Fruit fly (Drosophila melanogaster) whole organism, embryonic: ENCODE measurements around the gene CG1532.

Experiments used
- Abd-B ChIP-seq: fragments of 200-800 bp; sonication (Bioruptor generic); optimal IDR thresholded peaks from 2 replicates; lab custom pipeline; 2018; ENCODE audit warnings: missing biosample characterization, mild to moderate bottlenecking, missing genetic modification characterization, moderate library complexity
- Atf3 ChIP-seq: fragments of 200-800 bp; sonication (Bioruptor generic); optimal IDR thresholded peaks from 3 replicates; lab custom pipeline; 2016; ENCODE audit warnings: missing biosample characterization, missing genetic modification characterization
- BtbVII ChIP-seq: fragments of 200-800 bp; sonication (Bioruptor generic); optimal IDR thresholded peaks from 3 replicates; lab custom pipeline; 2017; ENCODE audit warnings: missing biosample characterization, mild to moderate bottlenecking, missing genetic modification characterization
- Bteb2 ChIP-seq: fragments of 200-800 bp; sonication (Bioruptor generic); optimal IDR thresholded peaks from 2 replicates; lab custom pipeline; 2016; ENCODE audit warnings: missing biosample characterization, missing genetic modification characterization
- CG10274 ChIP-seq: fragments of 200-800 bp; sonication (Bioruptor generic); optimal IDR thresholded peaks from 3 replicates; lab custom pipeline; 2017; ENCODE audit warnings: missing biosample characterization, mild to moderate bottlenecking, missing genetic modification characterization
- CG10462 ChIP-seq: fragments of 200-800 bp; sonication (Bioruptor generic); optimal IDR thresholded peaks from 2 replicates; lab custom pipeline; 2016; ENCODE audit warnings: missing biosample characterization, missing genetic modification characterization
- CG10979 ChIP-seq: fragments of 200-800 bp; sonication (Bioruptor generic); optimal IDR thresholded peaks from 2 replicates; lab custom pipeline; 2018; ENCODE audit warnings: missing biosample characterization, mild to moderate bottlenecking, missing genetic modification characterization, moderate library complexity
- CG11093 ChIP-seq: fragments of 200-800 bp; sonication (Bioruptor generic); IDR thresholded peaks from 3 replicates; pipeline ENCODE4 v1.3.6; 2022; ENCODE audit warnings: missing biosample characterization, missing genetic modification characterization
- CG11696 ChIP-seq: fragments of 200-800 bp; sonication (Bioruptor generic); IDR thresholded peaks from 2 replicates; pipeline ENCODE4 v1.3.6; 2022; ENCODE audit warnings: missing biosample characterization, missing genetic modification characterization
- CG12155 ChIP-seq: fragments of 200-800 bp; sonication (Bioruptor generic); optimal IDR thresholded peaks from 3 replicates; lab custom pipeline; 2016; ENCODE audit warnings: missing biosample characterization, missing genetic modification characterization
- CG12299 ChIP-seq: fragments of 200-800 bp; sonication (Bioruptor generic); optimal IDR thresholded peaks from 2 replicates; lab custom pipeline; 2018; ENCODE audit warnings: missing biosample characterization, mild to moderate bottlenecking, missing genetic modification characterization
- CG12769 ChIP-seq: fragments of 200-800 bp; sonication (Bioruptor generic); optimal IDR thresholded peaks from 2 replicates; lab custom pipeline; 2019; ENCODE audit warnings: missing biosample characterization, mild to moderate bottlenecking, missing genetic modification characterization, moderate library complexity
- CG14667 ChIP-seq: fragments of 200-800 bp; sonication (Bioruptor generic); IDR thresholded peaks from 2 replicates; pipeline ENCODE4 v1.3.6; 2022; ENCODE audit warnings: missing biosample characterization, missing genetic modification characterization
- CG14710 ChIP-seq: fragments of 200-800 bp; sonication (Bioruptor generic); optimal IDR thresholded peaks from 3 replicates; lab custom pipeline; 2019; ENCODE audit warnings: missing biosample characterization, mild to moderate bottlenecking, missing genetic modification characterization, moderate library complexity
- CG15269 ChIP-seq: fragments of 200-800 bp; sonication (Bioruptor generic); optimal IDR thresholded peaks from 2 replicates; lab custom pipeline; 2018; ENCODE audit warnings: missing biosample characterization, mild to moderate bottlenecking, missing genetic modification characterization, moderate library complexity
- CG17829 ChIP-seq: fragments of 200-800 bp; optimal IDR thresholded peaks from 2 replicates; lab custom pipeline; 2019; ENCODE audit warnings: missing biosample characterization, mild to moderate bottlenecking, missing genetic modification characterization, moderate library complexity
- CG30020 ChIP-seq: fragments of 200-800 bp; optimal IDR thresholded peaks from 2 replicates; lab custom pipeline; 2019; ENCODE audit warnings: missing biosample characterization, mild to moderate bottlenecking, missing genetic modification characterization, moderate library complexity
- CG30431 ChIP-seq: fragments of 200-800 bp; sonication (Bioruptor generic); optimal IDR thresholded peaks from 2 replicates; lab custom pipeline; 2017; ENCODE audit warnings: missing biosample characterization, missing genetic modification characterization
- CG3163 ChIP-seq: fragments of 200-800 bp; sonication (Bioruptor generic); optimal IDR thresholded peaks from 3 replicates; lab custom pipeline; 2016; ENCODE audit warnings: missing biosample characterization, missing genetic modification characterization
- CG3726 ChIP-seq: fragments of 200-800 bp; sonication (Bioruptor generic); IDR thresholded peaks from 3 replicates; pipeline ENCODE4, ENCODE4 v1.3.6; 2022; ENCODE audit warnings: missing biosample characterization, missing genetic modification characterization
- CG6272 ChIP-seq: fragments of 200-800 bp; sonication (Bioruptor generic); IDR thresholded peaks from 2 replicates; pipeline ENCODE4 v1.3.6; 2022; ENCODE audit warnings: missing biosample characterization, missing genetic modification characterization
- CG7271 ChIP-seq: fragments of 200-800 bp; sonication (Bioruptor generic); optimal IDR thresholded peaks from 2 replicates; lab custom pipeline; 2018; ENCODE audit warnings: missing biosample characterization, mild to moderate bottlenecking, missing genetic modification characterization, moderate library complexity
- CG8089 ChIP-seq: fragments of 200-800 bp; sonication (Bioruptor generic); optimal IDR thresholded peaks from 3 replicates; lab custom pipeline; 2016; ENCODE audit warnings: missing biosample characterization, missing genetic modification characterization
- CG8765 ChIP-seq: fragments of 200-800 bp; sonication (Bioruptor generic); IDR thresholded peaks from 2 replicates; pipeline ENCODE4 v1.3.6; 2022; ENCODE audit warnings: missing biosample characterization, missing genetic modification characterization
- CG9727 ChIP-seq: fragments of 200-800 bp; sonication (Bioruptor generic); optimal IDR thresholded peaks from 3 replicates; lab custom pipeline; 2017; ENCODE audit warnings: missing biosample characterization, mild to moderate bottlenecking, missing genetic modification characterization
- HLH54F ChIP-seq: fragments of 200-800 bp; sonication (Bioruptor generic); optimal IDR thresholded peaks from 3 replicates; lab custom pipeline; 2016; ENCODE audit warnings: missing biosample characterization, missing genetic modification characterization
- MBD-R2 ChIP-seq: fragments of 200-800 bp; sonication (Bioruptor generic); IDR thresholded peaks from 2 replicates; pipeline ENCODE4 v1.3.6; 2022; ENCODE audit warnings: missing biosample characterization, missing genetic modification characterization
- Max ChIP-seq: fragments of 200-800 bp; sonication (Bioruptor generic); optimal IDR thresholded peaks from 2 replicates; lab custom pipeline; 2016; ENCODE audit warnings: missing biosample characterization, mild to moderate bottlenecking, missing genetic modification characterization
- Mrtf ChIP-seq: fragments of 200-800 bp; sonication (Bioruptor generic); IDR thresholded peaks from 3 replicates; pipeline ENCODE4 v1.3.6; 2022; ENCODE audit warnings: missing biosample characterization, missing genetic modification characterization
- Oli ChIP-seq: fragments of 200-800 bp; sonication (Bioruptor generic); optimal IDR thresholded peaks from 2 replicates; lab custom pipeline; 2018; ENCODE audit warnings: missing biosample characterization, mild to moderate bottlenecking, missing genetic modification characterization, moderate library complexity
- Optix ChIP-seq: fragments of 200-800 bp; sonication (Bioruptor generic); IDR thresholded peaks from 3 replicates; pipeline ENCODE4 v1.3.6; 2022; ENCODE audit warnings: missing biosample characterization, missing genetic modification characterization
- Usf ChIP-seq: fragments of 200-800 bp; sonication (Bioruptor generic); optimal IDR thresholded peaks from 2 replicates; lab custom pipeline; 2017; ENCODE audit warnings: missing genotype, missing biosample characterization, missing genetic modification characterization
- amos ChIP-seq: fragments of 200-800 bp; sonication (Bioruptor generic); IDR thresholded peaks from 2 replicates; pipeline ENCODE4 v1.3.6; 2022; ENCODE audit warnings: missing biosample characterization, missing genetic modification characterization; ENCODE audit not compliant: partially characterized antibody
- bbx ChIP-seq: fragments of 200-800 bp; sonication (Bioruptor generic); IDR thresholded peaks from 2 replicates; pipeline ENCODE4 v1.3.6; 2022; ENCODE audit warnings: missing biosample characterization, missing genetic modification characterization; ENCODE audit not compliant: partially characterized antibody
- btn ChIP-seq: fragments of 200-800 bp; sonication (Bioruptor generic); optimal IDR thresholded peaks from 2 replicates; lab custom pipeline; 2016; ENCODE audit warnings: missing biosample characterization, missing genetic modification characterization
- ci ChIP-seq: fragments of 200-800 bp; sonication (Bioruptor generic); IDR thresholded peaks from 3 replicates; pipeline ENCODE4 v1.3.6; 2022; ENCODE audit warnings: missing biosample characterization, missing genetic modification characterization
- cwo ChIP-seq: fragments of 200-800 bp; sonication (Bioruptor generic); optimal IDR thresholded peaks from 3 replicates; lab custom pipeline; 2017; ENCODE audit warnings: missing biosample characterization, missing genetic modification characterization, mild to moderate bottlenecking, moderate library complexity, missing genetic modification reagents
- dmrt99B ChIP-seq: fragments of 200-800 bp; sonication (Bioruptor generic); optimal IDR thresholded peaks from 2 replicates; lab custom pipeline; 2018; ENCODE audit warnings: missing biosample characterization, mild to moderate bottlenecking, missing genetic modification characterization, moderate library complexity
- dpn ChIP-seq, 2 experiments: fragments of 200-800 bp; sonication (Bioruptor generic); optimal IDR thresholded peaks; 3 replicates each; lab custom pipeline; 2016; ENCODE audit warnings: missing biosample characterization in 2 of 2, missing genetic modification characterization in 2 of 2
- gro ChIP-seq: fragments of 200-800 bp; sonication (Bioruptor generic); optimal IDR thresholded peaks from 2 replicates; lab custom pipeline; 2016; ENCODE audit warnings: missing biosample characterization, missing genetic modification characterization
- ken ChIP-seq: fragments of 200-800 bp; sonication (Bioruptor generic); IDR thresholded peaks from 3 replicates; pipeline ENCODE4 v1.3.6; 2022; ENCODE audit warnings: missing biosample characterization, missing genetic modification characterization
- nerfin-1 ChIP-seq: fragments of 200-800 bp; sonication (Bioruptor generic); optimal IDR thresholded peaks from 3 replicates; lab custom pipeline; 2019; ENCODE audit warnings: missing biosample characterization, mild to moderate bottlenecking, missing genetic modification characterization, moderate library complexity
- org-1 ChIP-seq: fragments of 200-800 bp; sonication (Bioruptor generic); optimal IDR thresholded peaks from 2 replicates; lab custom pipeline; 2017; ENCODE audit warnings: missing biosample characterization, missing genetic modification characterization
- psq ChIP-seq: fragments of 200-800 bp; sonication (Bioruptor generic); optimal IDR thresholded peaks from 2 replicates; lab custom pipeline; 2017; ENCODE audit warnings: missing biosample characterization, missing genetic modification characterization
- pzg ChIP-seq: fragments of 200-800 bp; sonication (Bioruptor generic); optimal IDR thresholded peaks from 3 replicates; lab custom pipeline; 2018; ENCODE audit warnings: missing biosample characterization, mild to moderate bottlenecking, missing genetic modification characterization, moderate library complexity
- row ChIP-seq: fragments of 200-800 bp; sonication (Bioruptor generic); IDR thresholded peaks from 3 replicates; pipeline ENCODE4 v1.3.6; 2022; ENCODE audit warnings: missing biosample characterization, missing genetic modification characterization
- sc ChIP-seq, 3 experiments: fragments of >200 bp in 2 of 3; fragments of 200-800 bp in 1 of 3; sonication (Bioruptor generic) in 1 of 3; optimal IDR thresholded peaks; 2 replicates in 2 of 3; 3 replicates in 1 of 3; lab custom pipeline; 2017; ENCODE audit warnings: mild to moderate bottlenecking in 1 of 3, missing biosample characterization in 1 of 3, missing genetic modification characterization in 1 of 3, missing genetic modification reagents in 1 of 3
- scrt ChIP-seq: fragments of 200-800 bp; sonication (Bioruptor generic); optimal IDR thresholded peaks from 2 replicates; lab custom pipeline; 2018; ENCODE audit warnings: missing biosample characterization, mild to moderate bottlenecking, missing genetic modification characterization, moderate library complexity
- zfh1 ChIP-seq: fragments of 200-800 bp; sonication (Bioruptor generic); IDR thresholded peaks from 3 replicates; pipeline ENCODE4 v1.3.6; 2022; ENCODE audit warnings: missing biosample characterization, missing genetic modification characterization

Gene CG1532

DNA sequence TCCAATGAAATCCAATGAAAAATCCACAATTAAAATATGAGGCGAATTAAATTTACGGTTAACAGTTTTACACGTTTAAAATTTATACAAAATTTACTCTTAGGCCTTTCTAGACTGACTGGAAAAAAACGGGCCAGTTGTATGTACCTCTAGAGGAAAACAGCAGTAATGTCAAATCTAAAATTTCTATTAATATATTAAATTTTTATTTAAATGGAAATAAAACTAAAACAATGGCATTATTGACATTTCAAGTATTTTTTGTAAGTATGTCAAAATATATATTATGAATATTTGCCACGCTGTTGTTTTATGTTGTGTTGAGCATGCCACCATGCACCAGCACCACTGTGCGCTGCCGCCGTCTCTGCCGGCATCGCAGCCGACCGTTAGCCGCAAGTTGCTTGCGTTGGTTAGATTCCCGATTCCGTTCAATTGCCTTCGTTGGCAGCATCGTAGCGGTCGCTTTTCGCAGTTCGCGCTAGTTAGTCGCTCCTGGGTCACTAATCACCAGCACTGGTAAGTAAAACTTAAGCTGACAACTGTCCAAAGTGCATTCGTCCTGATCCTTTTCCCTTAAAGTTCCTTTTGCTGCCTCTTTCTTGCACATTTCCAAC is 16.8 kb upstream of the CG1532 start, which contains the start of gene Cbs (continued):
- TF ChIP-seq CG10274 (GFP tag; lab: Kevin White, UChicago) (peak; percentile 16), CG7271 (tag; lab: Kevin White, UChicago) (no peak), Atf3 (GFP tag; lab: Kevin White, UChicago) (no peak), Mrtf (GFP tag; lab: Robert Waterston, UW) (peak; percentile 65; the same call in 2 of the 3 replicates), amos (GFP tag; lab: Robert Waterston, UW) (no peak; the same call in 1 of the 2 replicates), psq (GFP tag; lab: Kevin White, UChicago) (peak; percentile 15), bbx (GFP tag; lab: Robert Waterston, UW) (peak; percentile 48; the same call in 1 of the 2 replicates), CG3726 (0 out of 3 replicates have a peak, but pooled peaks have one; percentile 51), CG10462 (GFP tag; lab: Kevin White, UChicago) (peak; percentile 27), CG11093 (GFP tag; lab: Robert Waterston, UW) (peak; percentile 29; the same call in 1 of the 3 replicates), CG8089 (GFP tag; lab: Kevin White, UChicago) (no peak), CG8765 (peak; percentile 46; the same call in 1 of the 2 replicates), btn (GFP tag; lab: Kevin White, UChicago) (no peak), row (GFP tag; lab: Robert Waterston, UW) (peak; percentile 86), Bteb2 (GFP tag; lab: Kevin White, UChicago) (no peak), Max (GFP tag; lab: Kevin White, UChicago) (peak; percentile 38), CG14667 (GFP tag; lab: Robert Waterston, UW) (0 out of 2 replicates have a peak, but pooled peaks have one; percentile 18), CG12299 (no peak), sc (optimal IDR thresholded peaks at IDR 0.05; lab: Kevin White, UChicago) (no peak), sc (GFP tag; optimal IDR thresholded peaks at IDR 0.05; lab: Kevin White, UChicago) (peak; percentile 23), HLH54F (GFP tag; lab: Kevin White, UChicago) (no peak), ken (GFP tag; lab: Robert Waterston, UW) (peak; percentile 70; the same call in 2 of the 3 replicates), dpn (GFP tag; optimal IDR thresholded peaks at IDR 0.05; lab: Kevin White, UChicago) (peak; percentile 32 to 59), CG30431 (GFP tag; lab: Kevin White, UChicago) (peak; percentile 42), Abd-B (GFP tag; lab: Kevin White, UChicago) (peak; percentile 22), CG9727 (peak; percentile 79), gro (no peak), CG14710 (tag; lab: Kevin White, UChicago) (peak; percentile 49), CG17829 (tag; lab: Kevin White, UChicago) (peak; percentile 56), nerfin-1 (tag; lab: Kevin White, UChicago) (peak; percentile 29), CG12155 (GFP tag; lab: Kevin White, UChicago) (peak; percentile 45), MBD-R2 (GFP tag; lab: Robert Waterston, UW) (peak; percentile 49), CG10979 (tag; lab: Kevin White, UChicago) (peak; percentile 48), CG12769 (peak; percentile 54), cwo (GFP tag; lab: Kevin White, UChicago) (peak; percentile 65), BtbVII (GFP tag; lab: Kevin White, UChicago) (peak; percentile 80), CG3163 (GFP tag; lab: Kevin White, UChicago) (no peak), zfh1 (peak; percentile 66; the same call in 1 of the 3 replicates), CG11696 (no peak), Oli (tag; lab: Kevin White, UChicago) (peak; percentile 79), CG15269 (tag; lab: Kevin White, UChicago) (peak; percentile 70), org-1 (GFP tag; lab: Kevin White, UChicago) (peak; percentile 48), Optix (GFP tag; lab: Robert Waterston, UW) (peak; percentile 80), scrt (GFP tag; lab: Kevin White, UChicago) (peak; percentile 51), CG6272 (GFP tag; lab: Robert Waterston, UW) (peak; percentile 69), CG30020 (tag; lab: Kevin White, UChicago) (peak; percentile 43), dmrt99B (tag; lab: Kevin White, UChicago) (peak; percentile 79), Usf (GFP tag; lab: Kevin White, UChicago) (peak; percentile 58), pzg (GFP tag; lab: Kevin White, UChicago) (no peak), ci (peak; percentile 83)
